Comparison of ENCODE assay signal across 1 fruit fly cellular context in genomic region chr3R:10614006-10614895, dm6.
A peak's percentile ranks its signal among the peaks of the same experiment; 100 is the strongest.
TF ChIP-seq lines count a peak whose summit lies in the region.

No protein-coding gene starts in this region.

TF ChIP-seq in whole organism, embryonic, 481 proteins besides CTCF, POLR2A, EP300 and RAD21 (continued from another document and continues in another):
- TF ChIP-seq HmgD (GFP tag; optimal IDR thresholded peaks at IDR 0.05; lab: Kevin White, UChicago) (peak; percentile 58), gfzf (GFP tag; optimal IDR thresholded peaks at IDR 0.05; lab: Kevin White, UChicago) (no peak), scrt (GFP tag; optimal IDR thresholded peaks at IDR 0.05; lab: Kevin White, UChicago) (peak; percentile 99), seq (GFP tag; IDR thresholded peaks at IDR 0.05; lab: Robert Waterston, UW) (no peak), Ravus (GFP tag; IDR thresholded peaks at IDR 0.05; lab: Robert Waterston, UW) (no peak), CG12659 (GFP tag; optimal IDR thresholded peaks at IDR 0.05; lab: Kevin White, UChicago) (no peak), pho (GFP tag; optimal IDR thresholded peaks at IDR 0.05; lab: Kevin White, UChicago) (no peak), CG5180 (GFP tag; optimal IDR thresholded peaks at IDR 0.05; lab: Kevin White, UChicago) (peak; percentile 47), sim (GFP tag; IDR thresholded peaks at IDR 0.05; lab: Robert Waterston, UW) (no peak), CG30020 (tag; optimal IDR thresholded peaks at IDR 0.05; lab: Kevin White, UChicago) (no peak), gro (GFP tag; optimal IDR thresholded peaks at IDR 0.05; lab: Kevin White, UChicago) (peak; percentile 22), stc (GFP tag; IDR thresholded peaks at IDR 0.05; lab: Robert Waterston, UW) (no peak), CG9609 (GFP tag; optimal IDR thresholded peaks at IDR 0.05; lab: Kevin White, UChicago) (no peak), CG34376 (GFP tag; optimal IDR thresholded peaks at IDR 0.05; lab: Kevin White, UChicago) (no peak), her (GFP tag; optimal IDR thresholded peaks at IDR 0.05; lab: Kevin White, UChicago) (peak; percentile 10), BtbVII (GFP tag; optimal IDR thresholded peaks at IDR 0.05; lab: Kevin White, UChicago) (no peak), CG32772 (GFP tag; IDR thresholded peaks at IDR 0.05; lab: Robert Waterston, UW) (no peak), Scr (GFP tag; IDR thresholded peaks at IDR 0.05; lab: Robert Waterston, UW; ENCODE audit: partially characterized antibody) (peak; percentile 55), Hey (tag; optimal IDR thresholded peaks at IDR 0.05; lab: Kevin White, UChicago) (no peak), chn (GFP tag; optimal IDR thresholded peaks at IDR 0.05; lab: Kevin White, UChicago) (no peak), Awh (GFP tag; IDR thresholded peaks at IDR 0.05; lab: Robert Waterston, UW) (no peak), CG13775 (GFP tag; optimal IDR thresholded peaks at IDR 0.05; lab: Kevin White, UChicago) (no peak), C15 (GFP tag; IDR thresholded peaks at IDR 0.05; lab: Robert Waterston, UW) (no peak), fru (optimal IDR thresholded peaks at IDR 0.05; lab: Kevin White, UChicago) (no peak), nmo (GFP tag; optimal IDR thresholded peaks at IDR 0.05; lab: Kevin White, UChicago) (peak; percentile 14), pzg (GFP tag; optimal IDR thresholded peaks at IDR 0.05; lab: Kevin White, UChicago) (no peak), toy (GFP tag; IDR thresholded peaks at IDR 0.05; lab: Robert Waterston, UW) (no peak), CG10209 (GFP tag; optimal IDR thresholded peaks at IDR 0.05; lab: Kevin White, UChicago) (no peak), ftz-f1 (GFP tag; optimal IDR thresholded peaks at IDR 0.05; lab: Kevin White, UChicago) (peak; percentile 14), Gsc (GFP tag; IDR thresholded peaks at IDR 0.05; lab: Robert Waterston, UW) (no peak), CG4730 (GFP tag; IDR thresholded peaks at IDR 0.05; lab: Robert Waterston, UW) (no peak), tap (tag; optimal IDR thresholded peaks at IDR 0.05; lab: Kevin White, UChicago) (no peak), Bdp1 (GFP tag; optimal IDR thresholded peaks at IDR 0.05; lab: Kevin White, UChicago) (no peak), Spps (tag; optimal IDR thresholded peaks at IDR 0.05; lab: Kevin White, UChicago) (no peak), hbn (GFP tag; IDR thresholded peaks at IDR 0.05; lab: Robert Waterston, UW; ENCODE audit: partially characterized antibody) (no peak), trh (GFP tag; optimal IDR thresholded peaks at IDR 0.05; lab: Kevin White, UChicago) (no peak), CG10366 (GFP tag; IDR thresholded peaks at IDR 0.05; lab: Robert Waterston, UW) (no peak), HLHmδ (GFP tag; optimal IDR thresholded peaks at IDR 0.05; lab: Kevin White, UChicago) (no peak), D19A (tag; optimal IDR thresholded peaks at IDR 0.05; lab: Kevin White, UChicago) (peak; percentile 20), CG31224 (GFP tag; IDR thresholded peaks at IDR 0.05; lab: Robert Waterston, UW) (no peak), sens (GFP tag; lab: Kevin White, UChicago) (peak; percentile 77), usp (GFP tag; optimal IDR thresholded peaks at IDR 0.05; lab: Kevin White, UChicago) (no peak), zfh1 (GFP tag; IDR thresholded peaks at IDR 0.05; lab: Robert Waterston, UW) (no peak), tll (GFP tag; optimal IDR thresholded peaks at IDR 0.05; lab: Kevin White, UChicago) (peak; percentile 88 to 91), CG9817 (tag; optimal IDR thresholded peaks at IDR 0.05; lab: Kevin White, UChicago) (no peak), bbx (GFP tag; IDR thresholded peaks at IDR 0.05; lab: Robert Waterston, UW; ENCODE audit: partially characterized antibody) (peak; percentile 48; the same call in 1 of the 2 replicates), HLH54F (GFP tag; optimal IDR thresholded peaks at IDR 0.05; lab: Kevin White, UChicago) (no peak), CG6272 (GFP tag; IDR thresholded peaks at IDR 0.05; lab: Robert Waterston, UW) (no peak), CG18011 (GFP tag; optimal IDR thresholded peaks at IDR 0.05; lab: Kevin White, UChicago) (no peak), CG7987 (GFP tag; optimal IDR thresholded peaks at IDR 0.05; lab: Kevin White, UChicago) (no peak), CG31441 (GFP tag; IDR thresholded peaks at IDR 0.05; lab: Robert Waterston, UW) (no peak), dpn (GFP tag; optimal IDR thresholded peaks at IDR 0.05; lab: Kevin White, UChicago) (no peak), ttk (GFP tag; IDR thresholded peaks at IDR 0.05; lab: Robert Waterston, UW) (no peak), CG11093 (GFP tag; IDR thresholded peaks at IDR 0.05; lab: Robert Waterston, UW) (no peak), CG1603 (tag; optimal IDR thresholded peaks at IDR 0.05; lab: Kevin White, UChicago) (peak; percentile 18), wdn (GFP tag; IDR thresholded peaks at IDR 0.05; lab: Robert Waterston, UW) (no peak), sob (GFP tag; IDR thresholded peaks at IDR 0.05; lab: Robert Waterston, UW) (0 out of 2 replicates have a peak, but pooled peaks have one; percentile 36), mirr (GFP tag; optimal IDR thresholded peaks at IDR 0.05; lab: Kevin White, UChicago) (peak; percentile 9), CG8089 (GFP tag; optimal IDR thresholded peaks at IDR 0.05; lab: Kevin White, UChicago) (no peak), Nf-YC (tag; optimal IDR thresholded peaks at IDR 0.05; lab: Kevin White, UChicago) (peak; percentile 98), CG16815 (GFP tag; optimal IDR thresholded peaks at IDR 0.05; lab: Kevin White, UChicago) (no peak), CG10147 (GFP tag; optimal IDR thresholded peaks at IDR 0.05; lab: Kevin White, UChicago) (no peak), NC2α (GFP tag; optimal IDR thresholded peaks at IDR 0.05; lab: Kevin White, UChicago) (no peak), chif (GFP tag; optimal IDR thresholded peaks at IDR 0.05; lab: Kevin White, UChicago) (no peak), unpg (GFP tag; optimal IDR thresholded peaks at IDR 0.05; lab: Kevin White, UChicago) (no peak), CG4617 (GFP tag; optimal IDR thresholded peaks at IDR 0.05; lab: Kevin White, UChicago; ENCODE audit: borderline replicate concordance) (no peak), Ets97D (GFP tag; optimal IDR thresholded peaks at IDR 0.05; lab: Kevin White, UChicago) (no peak), pfk (GFP tag; optimal IDR thresholded peaks at IDR 0.05; lab: Kevin White, UChicago) (no peak), mam (GFP tag; optimal IDR thresholded peaks at IDR 0.05; lab: Kevin White, UChicago) (no peak), CG10431 (GFP tag; optimal IDR thresholded peaks at IDR 0.05; lab: Kevin White, UChicago) (no peak), CG16813 (GFP tag; IDR thresholded peaks at IDR 0.05; lab: Robert Waterston, UW; ENCODE audit: partially characterized antibody) (no peak; the same call in 2 of the 3 replicates), CG15073 (GFP tag; optimal IDR thresholded peaks at IDR 0.05; lab: Kevin White, UChicago) (no peak), CG10462 (GFP tag; optimal IDR thresholded peaks at IDR 0.05; lab: Kevin White, UChicago) (no peak), Dek (tag; optimal IDR thresholded peaks at IDR 0.05; lab: Kevin White, UChicago) (no peak), Dp (GFP tag; optimal IDR thresholded peaks at IDR 0.05; lab: Kevin White, UChicago) (no peak), Lpt (GFP tag; optimal IDR thresholded peaks at IDR 0.05; lab: Kevin White, UChicago) (no peak), CrebB (tag; optimal IDR thresholded peaks at IDR 0.05; lab: Kevin White, UChicago) (no peak), Chrac-16 (GFP tag; optimal IDR thresholded peaks at IDR 0.05; lab: Kevin White, UChicago) (no peak), so (GFP tag; IDR thresholded peaks at IDR 0.05; lab: Robert Waterston, UW) (peak; percentile 46; the same call in 1 of the 3 replicates), dati (GFP tag; IDR thresholded peaks at IDR 0.05; lab: Robert Waterston, UW) (no peak), CG13287 (GFP tag; IDR thresholded peaks at IDR 0.05; lab: Robert Waterston, UW; ENCODE audit: partially characterized antibody) (0 out of 2 replicates have a peak, but pooled peaks have one; percentile 45), CG8359 (GFP tag; optimal IDR thresholded peaks at IDR 0.05; lab: Kevin White, UChicago; ENCODE audit: borderline replicate concordance) (peak; percentile 62), Xrp1 (GFP tag; IDR thresholded peaks at IDR 0.05; lab: Robert Waterston, UW) (no peak), Optix (GFP tag; IDR thresholded peaks at IDR 0.05; lab: Robert Waterston, UW) (no peak), CG30403 (GFP tag; optimal IDR thresholded peaks at IDR 0.05; lab: Kevin White, UChicago) (no peak), CG18599 (GFP tag; optimal IDR thresholded peaks at IDR 0.05; lab: Kevin White, UChicago) (no peak), CG9876 (GFP tag; optimal IDR thresholded peaks at IDR 0.05; lab: Kevin White, UChicago) (no peak), Doc2 (GFP tag; IDR thresholded peaks at IDR 0.05; lab: Robert Waterston, UW) (no peak), danr (GFP tag; IDR thresholded peaks at IDR 0.05; lab: Robert Waterston, UW) (no peak), sqz (GFP tag; optimal IDR thresholded peaks at IDR 0.05; lab: Kevin White, UChicago) (peak; percentile 50), B-H1 (GFP tag; IDR thresholded peaks at IDR 0.05; lab: Robert Waterston, UW) (no peak), Abd-B (GFP tag; optimal IDR thresholded peaks at IDR 0.05; lab: Kevin White, UChicago) (peak; percentile 40), CoRest (tag; optimal IDR thresholded peaks at IDR 0.05; lab: Kevin White, UChicago) (peak; percentile 43), Dll (GFP tag; IDR thresholded peaks at IDR 0.05; lab: Robert Waterston, UW; ENCODE audit: partially characterized antibody) (peak; percentile 42; the same call in 1 of the 4 replicates), CG1602 (GFP tag; optimal IDR thresholded peaks at IDR 0.05; lab: Kevin White, UChicago) (no peak), CG3838 (GFP tag; optimal IDR thresholded peaks at IDR 0.05; lab: Kevin White, UChicago) (peak; percentile 80), trem (tag; optimal IDR thresholded peaks at IDR 0.05; lab: Kevin White, UChicago) (peak; percentile 8), insv (GFP tag; optimal IDR thresholded peaks at IDR 0.05; lab: Kevin White, UChicago) (no peak), Adf1 (GFP tag; IDR thresholded peaks at IDR 0.05; lab: Robert Waterston, UW) (peak; percentile 94), D (optimal IDR thresholded peaks at IDR 0.05; lab: Kevin White, UChicago) (peak; percentile 99), D (GFP tag; optimal IDR thresholded peaks at IDR 0.05; lab: Kevin White, UChicago) (no peak), CG2889 (GFP tag; IDR thresholded peaks at IDR 0.05; lab: Robert Waterston, UW) (no peak), CG8924 (tag; optimal IDR thresholded peaks at IDR 0.05; lab: Kevin White, UChicago) (peak; percentile 36), CG14014 (GFP tag; IDR thresholded peaks at IDR 0.05; lab: Robert Waterston, UW) (no peak), Mad (GFP tag; optimal IDR thresholded peaks at IDR 0.05; lab: Kevin White, UChicago) (peak; percentile 30), CG10543 (GFP tag; optimal IDR thresholded peaks at IDR 0.05; lab: Kevin White, UChicago) (peak; percentile 36), schlank (tag; optimal IDR thresholded peaks at IDR 0.05; lab: Kevin White, UChicago) (no peak), ato (GFP tag; IDR thresholded peaks at IDR 0.05; lab: Robert Waterston, UW; ENCODE audit: partially characterized antibody) (peak; percentile 43; the same call in 1 of the 2 replicates), Opbp (GFP tag; IDR thresholded peaks at IDR 0.05; lab: Robert Waterston, UW; ENCODE audit: partially characterized antibody) (peak; percentile 63; the same call in 2 of the 3 replicates), nom (GFP tag; optimal IDR thresholded peaks at IDR 0.05; lab: Kevin White, UChicago) (peak; percentile 12), CG11504 (tag; optimal IDR thresholded peaks at IDR 0.05; lab: Kevin White, UChicago) (peak; percentile 45), slbo (GFP tag; IDR thresholded peaks at IDR 0.05; lab: Robert Waterston, UW) (peak; percentile 11; the same call in 1 of the 2 replicates), Taf1 (GFP tag; IDR thresholded peaks at IDR 0.05; lab: Robert Waterston, UW) (no peak), CG6854 (GFP tag; optimal IDR thresholded peaks at IDR 0.05; lab: Kevin White, UChicago) (peak; percentile 7), CG14441 (GFP tag; IDR thresholded peaks at IDR 0.05; lab: Robert Waterston, UW) (no peak), br (optimal IDR thresholded peaks at IDR 0.05; lab: Kevin White, UChicago) (no peak), Fer1 (GFP tag; optimal IDR thresholded peaks at IDR 0.05; lab: Kevin White, UChicago) (peak; percentile 18), yki (optimal IDR thresholded peaks at IDR 0.05; lab: Kevin White, UChicago) (no peak), odd (GFP tag; optimal IDR thresholded peaks at IDR 0.05; lab: Kevin White, UChicago) (no peak), Bgb (GFP tag; IDR thresholded peaks at IDR 0.05; lab: Robert Waterston, UW; ENCODE audit: partially characterized antibody) (peak; percentile 51), grn (GFP tag; optimal IDR thresholded peaks at IDR 0.05; lab: Kevin White, UChicago) (no peak), lmd (GFP tag; IDR thresholded peaks at IDR 0.05; lab: Robert Waterston, UW) (no peak), CG31365 (tag; optimal IDR thresholded peaks at IDR 0.05; lab: Kevin White, UChicago) (no peak), CG13424 (tag; optimal IDR thresholded peaks at IDR 0.05; lab: Kevin White, UChicago) (no peak), CG17186 (GFP tag; optimal IDR thresholded peaks at IDR 0.05; lab: Kevin White, UChicago) (no peak), ash1 (GFP tag; optimal IDR thresholded peaks at IDR 0.05; lab: Kevin White, UChicago) (peak; percentile 97), Trl (optimal IDR thresholded peaks at IDR 0.05; lab: Kevin White, UChicago) (peak; percentile 81 to 82), Trl (GFP tag; optimal IDR thresholded peaks at IDR 0.05; lab: Kevin White, UChicago) (peak; percentile 48), Drgx (GFP tag; IDR thresholded peaks at IDR 0.05; lab: Robert Waterston, UW) (no peak), Doc3 (GFP tag; IDR thresholded peaks at IDR 0.05; lab: Robert Waterston, UW; ENCODE audit: partially characterized antibody) (no peak), pan (optimal IDR thresholded peaks at IDR 0.05; lab: Kevin White, UChicago) (no peak), pan (GFP tag; optimal IDR thresholded peaks at IDR 0.05 in 1 of 2, IDR thresholded peaks at IDR 0.05 in 1 of 2) (peak in 1 of 2 experiments; percentile 22), Sox100B (GFP tag; optimal IDR thresholded peaks at IDR 0.05; lab: Kevin White, UChicago) (no peak), Pdp1 (GFP tag; optimal IDR thresholded peaks at IDR 0.05; lab: Kevin White, UChicago) (peak in 1 of 2 experiments; percentile 45), CG10267 (tag; optimal IDR thresholded peaks at IDR 0.05; lab: Kevin White, UChicago) (no peak)
